Fruit fly (Drosophila melanogaster) S2 (cell line): ENCODE results near the gene fz.

Source experiments
- CG8478 ChIP-seq: fragments of >200 bp; optimal IDR thresholded peaks from 2 replicates; lab custom pipeline; 2018
- CTCF ChIP-seq, 2 experiments: fragments of >200 bp; optimal IDR thresholded peaks; 2 replicates each; lab custom pipeline; 2018

Gene fz

DNA sequence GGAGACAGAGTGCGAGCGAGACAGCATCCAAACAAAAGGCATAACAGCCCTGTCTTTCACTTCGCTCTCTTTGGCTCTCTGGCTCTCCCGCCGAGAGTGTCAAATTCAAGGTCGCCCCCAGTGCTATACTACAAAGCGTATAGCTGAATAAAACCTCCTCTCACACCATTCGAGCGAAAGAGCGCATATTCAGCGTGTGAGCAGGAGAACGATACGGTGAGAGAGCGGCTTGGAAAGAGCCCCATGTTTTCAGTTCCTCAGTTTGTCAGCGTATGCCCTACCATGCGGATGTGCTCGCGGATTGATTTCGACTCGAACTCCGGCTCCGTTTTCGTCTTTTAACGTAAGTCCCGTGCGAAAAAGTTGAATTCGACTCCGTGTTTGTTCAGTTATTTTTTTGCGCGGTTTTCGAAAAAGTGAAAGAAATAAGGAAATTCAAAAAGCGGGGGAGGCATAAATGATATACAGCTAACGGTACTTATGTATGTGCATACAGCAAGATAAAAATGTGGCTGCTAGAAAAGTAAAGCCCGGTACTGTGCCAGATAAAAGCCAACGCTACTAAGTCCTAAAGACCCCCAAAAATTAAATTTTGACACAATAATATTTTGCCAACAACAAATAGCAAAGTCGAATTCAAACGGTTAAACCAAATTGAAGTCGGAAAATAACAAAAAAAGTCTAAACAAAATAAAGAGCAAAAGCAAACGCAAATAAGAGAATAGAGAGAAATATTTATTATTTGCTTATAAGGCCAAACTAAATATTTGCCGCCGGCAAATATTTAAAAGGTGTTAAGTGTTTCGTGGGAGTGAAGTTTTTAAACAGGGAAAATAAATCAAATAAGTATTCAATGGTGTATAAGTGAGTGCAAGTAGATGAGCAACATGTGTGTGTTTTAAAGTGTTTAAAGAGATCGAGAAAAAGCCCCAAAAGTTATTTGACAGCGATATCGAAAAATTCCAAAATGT, at the start of gene fz:
Gene fz, plus strand, starts transcription at position 256 of the 971 bp plus-strand sequence.
- no peak for TF ChIP-seq CG8478 (lab: Kevin White, UChicago)
- peak; percentile 27 to 43 for TF ChIP-seq CTCF (optimal IDR thresholded peaks at IDR 0.05; lab: Kevin White, UChicago)

DNA sequence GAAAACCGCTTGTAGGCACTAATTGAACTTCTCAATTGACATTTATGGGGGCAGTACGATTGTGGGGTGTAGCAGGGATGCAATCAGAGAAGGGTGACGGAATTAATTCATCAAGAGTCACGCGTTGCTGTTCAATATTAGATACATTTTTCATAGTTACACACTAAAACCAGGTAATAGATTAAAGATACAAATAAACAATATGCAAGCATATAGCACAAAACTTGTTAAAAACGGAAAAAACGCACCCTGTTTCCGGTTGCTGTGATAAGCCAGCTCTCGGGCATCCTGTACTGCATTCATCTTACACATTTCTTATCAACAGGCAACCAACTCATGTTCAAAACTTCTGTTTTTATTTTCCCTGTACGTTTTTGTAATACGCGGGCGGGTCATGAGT, 45.1 kb upstream of the fz start:
- no peak for TF ChIP-seq CTCF (optimal IDR thresholded peaks at IDR 0.05; lab: Kevin White, UChicago)
- TF ChIP-seq CG8478 (lab: Kevin White, UChicago) = no peak

DNA sequence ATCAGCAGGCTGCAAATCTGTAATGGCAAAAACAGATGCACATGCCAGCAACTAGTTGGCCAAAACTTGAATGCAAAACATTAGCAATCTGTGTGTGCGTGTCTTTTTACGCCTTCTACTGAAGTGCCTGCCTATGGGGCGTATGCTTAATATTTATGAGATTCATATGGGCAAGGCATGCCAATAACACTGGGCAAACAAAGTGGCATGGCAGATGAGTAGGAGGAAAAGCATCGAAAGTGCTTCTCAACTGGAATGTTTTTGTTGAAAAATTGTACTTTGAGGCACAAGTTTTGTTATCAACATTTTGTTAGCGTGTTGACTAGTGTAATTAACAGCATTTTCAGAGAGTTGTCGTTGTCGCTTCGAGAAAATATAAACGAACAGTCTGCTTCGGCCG, 44.7 kb upstream of the fz start:
- no peak for TF ChIP-seq CG8478 (lab: Kevin White, UChicago)
- no peak for TF ChIP-seq CTCF (optimal IDR thresholded peaks at IDR 0.05; lab: Kevin White, UChicago)

DNA sequence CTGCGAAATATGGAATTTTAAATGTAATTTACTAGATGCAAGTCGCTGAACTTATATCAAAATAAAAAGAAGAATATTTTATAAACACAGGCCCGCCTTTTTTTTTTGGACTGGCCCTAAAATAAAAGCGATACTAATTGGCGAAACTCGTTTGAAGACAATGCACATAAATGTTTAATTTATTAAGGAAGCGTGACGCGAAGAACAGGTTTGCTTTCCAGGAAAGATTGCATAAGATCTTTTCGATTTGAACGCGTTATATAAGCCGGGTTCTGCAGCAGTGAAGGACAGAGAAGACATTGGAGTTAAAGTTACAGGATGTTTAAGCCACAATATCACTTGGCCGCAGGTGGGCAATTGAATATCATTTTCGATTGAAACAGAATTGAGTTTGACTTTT, 41.0 kb upstream of the fz start, which contains the start of gene CG7924:
Gene CG7924, plus strand, starts transcription at position 301 of the 400 bp plus-strand sequence.
- TF ChIP-seq CG8478 (lab: Kevin White, UChicago) (no peak), CTCF (optimal IDR thresholded peaks at IDR 0.05; lab: Kevin White, UChicago) (no peak)

DNA sequence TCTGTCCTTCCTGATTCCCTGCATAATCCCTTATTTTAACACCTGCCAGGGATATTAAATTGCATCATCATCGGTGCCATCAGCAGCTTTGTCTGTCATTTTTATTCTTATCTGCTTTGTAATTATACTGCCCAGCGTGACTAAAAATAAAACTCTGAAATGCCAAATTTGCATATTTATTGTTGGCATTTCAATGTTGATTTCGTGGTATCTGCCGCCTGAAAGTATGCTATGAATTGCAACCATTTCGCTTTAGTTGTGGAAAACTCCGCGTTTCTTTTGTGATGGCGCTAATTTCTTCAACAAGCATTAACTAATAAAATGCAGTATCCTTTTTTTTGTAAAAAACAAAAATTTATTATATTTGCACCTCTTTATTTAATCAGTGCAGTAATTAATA, 38.3 kb upstream of the fz start, which contains the start of gene CG34244:
Gene CG34244, minus strand, starts transcription at position 122 of the 400 bp plus-strand sequence.
- TF ChIP-seq CG8478 (lab: Kevin White, UChicago) (no peak), CTCF (optimal IDR thresholded peaks at IDR 0.05; lab: Kevin White, UChicago) (peak; percentile 84 to 91)

DNA sequence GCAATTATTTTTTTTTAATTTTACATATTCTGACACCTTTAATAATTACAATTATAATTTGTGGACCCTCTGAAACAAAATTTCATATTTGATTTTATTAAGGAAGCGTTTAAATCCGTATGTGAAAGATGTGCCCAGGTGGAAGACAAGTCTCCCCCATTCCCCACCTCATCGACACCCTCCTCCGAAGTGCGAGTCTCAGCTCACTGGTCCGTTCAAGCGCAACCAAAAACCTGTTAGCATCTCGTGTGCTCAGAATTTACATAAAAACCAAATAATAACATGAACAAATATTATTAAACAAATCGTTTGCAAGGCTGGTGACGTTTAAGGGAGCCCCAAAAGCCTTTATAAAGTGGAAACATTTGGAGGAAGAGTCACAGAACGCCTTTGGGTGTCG, 37.8 kb upstream of the fz start, which contains the start of gene CG7906:
Gene CG7906, plus strand, starts transcription at position 301 of the 400 bp plus-strand sequence.
- no peak for TF ChIP-seq CTCF (optimal IDR thresholded peaks at IDR 0.05; lab: Kevin White, UChicago)
- no peak for TF ChIP-seq CG8478 (lab: Kevin White, UChicago)

DNA sequence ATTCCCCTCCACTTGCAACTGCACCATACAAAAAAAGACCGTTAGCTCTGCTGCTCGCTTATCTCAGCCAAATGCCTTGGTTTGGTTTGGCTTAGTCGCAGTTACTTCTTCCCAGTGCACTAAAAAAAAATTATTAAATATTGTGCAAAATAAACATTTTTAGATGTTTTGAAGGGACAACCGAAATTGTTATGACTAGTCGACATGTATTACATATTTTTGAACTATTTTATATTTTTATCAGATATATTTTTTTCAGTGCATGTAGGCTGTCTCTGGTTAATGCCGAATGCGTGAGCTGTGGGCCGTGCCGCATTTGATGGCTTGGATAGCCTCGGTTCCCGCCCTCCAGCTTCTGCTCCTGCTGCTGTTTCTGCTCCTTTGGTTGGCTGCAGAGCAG, 34.8 kb upstream of the fz start:
- TF ChIP-seq CG8478 (lab: Kevin White, UChicago) = no peak

DNA sequence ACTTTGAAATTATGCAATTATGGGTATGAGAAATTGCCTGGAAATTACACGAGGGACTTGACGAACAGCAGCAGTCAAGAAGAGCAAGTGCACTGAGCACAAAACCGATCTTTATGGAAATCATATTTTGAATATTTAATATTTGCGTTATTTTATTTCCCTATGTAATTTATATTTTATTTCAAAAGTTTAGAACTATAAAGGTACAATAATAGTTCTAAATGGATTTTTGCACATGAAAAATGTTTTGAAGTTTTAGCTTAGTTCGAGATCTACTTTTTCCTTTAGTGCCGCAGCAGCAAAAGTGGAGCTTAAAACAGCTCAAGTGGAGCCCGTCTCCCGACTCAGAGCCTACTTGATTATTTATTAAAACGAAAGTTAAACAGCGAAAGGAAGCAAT, 33.1 kb upstream of the fz start:
- TF ChIP-seq CTCF (optimal IDR thresholded peaks at IDR 0.05; lab: Kevin White, UChicago) = no peak

DNA sequence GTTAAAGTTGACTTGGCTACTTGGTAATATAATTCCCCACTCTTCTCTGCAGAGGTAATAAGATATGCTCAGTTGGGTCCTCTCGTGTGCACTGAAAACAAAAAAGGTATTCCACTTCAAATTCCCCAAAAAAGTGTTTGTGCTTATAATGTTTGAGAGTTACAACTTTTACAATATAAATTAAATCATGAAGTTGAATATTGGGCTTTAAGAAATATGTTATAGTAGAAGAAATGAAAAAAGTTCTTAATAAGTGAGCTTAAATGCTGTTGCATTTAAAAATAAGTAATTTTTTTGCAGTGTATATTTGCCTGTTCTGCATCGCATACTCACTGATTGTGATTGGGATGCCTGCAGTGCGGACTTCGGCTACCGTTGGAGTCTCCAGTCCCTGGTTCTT, 20.7 kb upstream of the fz start:
- TF ChIP-seq CG8478 (lab: Kevin White, UChicago) (no peak), CTCF (optimal IDR thresholded peaks at IDR 0.05; lab: Kevin White, UChicago) (no peak)

DNA sequence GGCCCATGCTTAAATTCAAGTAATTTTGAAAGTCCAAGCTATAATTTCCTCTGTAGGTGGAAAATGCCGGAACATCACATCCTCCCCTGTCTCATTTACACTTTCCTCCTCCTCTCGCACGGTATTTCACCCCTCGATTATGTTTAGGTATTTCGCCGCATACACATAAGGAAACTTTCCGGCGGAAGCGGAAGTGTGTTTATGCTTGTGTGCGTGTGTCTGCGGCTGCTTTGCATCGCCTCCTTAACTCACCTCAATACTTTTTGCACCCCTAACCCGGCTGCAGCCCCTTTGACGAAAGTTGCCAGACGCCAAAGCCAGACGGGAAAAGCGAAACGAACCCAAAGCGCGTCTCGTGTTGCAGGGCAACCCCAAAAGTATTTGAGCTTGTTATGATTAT, 11.4 kb upstream of the fz start:
- no peak for TF ChIP-seq CTCF (optimal IDR thresholded peaks at IDR 0.05; lab: Kevin White, UChicago)
- TF ChIP-seq CG8478 (lab: Kevin White, UChicago) = no peak

DNA sequence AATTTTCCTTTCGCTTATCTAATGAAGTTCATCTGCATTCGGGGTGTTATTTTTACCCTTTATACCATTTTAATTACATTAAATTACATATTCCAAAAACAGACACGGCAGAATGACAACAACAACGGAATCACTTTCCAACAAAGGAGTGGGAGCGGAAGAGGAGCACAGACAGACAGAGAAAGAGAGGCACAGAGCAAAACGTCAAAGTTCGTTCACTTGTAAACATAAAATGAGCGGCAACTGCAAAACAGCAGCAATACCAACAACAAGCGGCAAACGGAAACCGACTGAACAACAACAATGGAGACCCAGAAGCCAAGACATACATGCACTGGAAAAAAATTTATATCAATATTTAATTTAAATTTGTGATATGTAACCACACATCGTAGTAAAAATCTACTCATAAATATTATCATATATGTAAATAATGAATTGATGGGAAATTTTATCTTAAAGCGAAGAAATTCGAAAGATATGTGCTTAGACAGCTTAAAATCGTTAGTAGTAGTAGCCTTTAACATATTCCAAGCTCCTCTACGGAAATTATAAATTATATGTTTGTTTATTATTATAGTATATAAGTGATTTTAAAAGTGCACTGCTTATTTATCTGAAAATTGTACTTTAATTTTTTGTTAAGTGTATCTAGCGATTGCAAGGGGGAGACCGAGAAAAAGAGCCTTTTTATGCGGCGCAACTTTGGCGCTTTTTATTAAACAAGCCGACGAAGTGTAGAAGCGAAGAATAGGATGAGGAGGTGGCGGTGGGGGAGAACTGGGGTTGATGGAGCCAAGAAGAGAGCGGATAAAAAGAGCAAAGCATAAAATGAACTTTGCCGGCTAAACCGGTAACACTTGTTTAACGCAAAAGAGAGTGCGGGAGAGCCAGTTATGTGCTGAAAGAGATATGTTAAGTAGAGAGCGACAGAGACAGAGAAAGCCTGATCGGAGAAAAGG, 1.8 kb upstream of the fz start:
- TF ChIP-seq CTCF (optimal IDR thresholded peaks at IDR 0.05; lab: Kevin White, UChicago) (no peak), CG8478 (lab: Kevin White, UChicago) (no peak)

DNA sequence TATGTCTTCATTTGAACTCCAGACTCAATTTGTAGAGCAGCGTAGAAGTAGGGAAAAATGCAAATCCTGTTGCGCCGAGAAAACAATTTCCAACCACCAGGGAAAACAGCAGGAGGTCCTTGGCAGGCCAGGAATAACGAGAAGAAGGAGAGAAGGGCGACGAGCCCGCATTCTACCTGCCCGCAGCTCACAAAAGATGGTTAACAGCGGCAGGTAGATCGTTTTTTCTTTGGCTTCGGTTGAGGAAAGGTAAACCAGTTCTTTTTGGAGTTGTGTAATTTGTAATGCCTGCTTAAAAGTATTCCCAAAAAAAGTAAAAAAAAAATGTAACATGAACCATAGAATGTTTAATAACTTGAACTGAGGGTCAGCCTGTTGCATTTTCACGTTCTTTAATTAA, 2.0 kb downstream of the fz start:
- no peak for TF ChIP-seq CG8478 (lab: Kevin White, UChicago)
- no peak for TF ChIP-seq CTCF (optimal IDR thresholded peaks at IDR 0.05; lab: Kevin White, UChicago)

DNA sequence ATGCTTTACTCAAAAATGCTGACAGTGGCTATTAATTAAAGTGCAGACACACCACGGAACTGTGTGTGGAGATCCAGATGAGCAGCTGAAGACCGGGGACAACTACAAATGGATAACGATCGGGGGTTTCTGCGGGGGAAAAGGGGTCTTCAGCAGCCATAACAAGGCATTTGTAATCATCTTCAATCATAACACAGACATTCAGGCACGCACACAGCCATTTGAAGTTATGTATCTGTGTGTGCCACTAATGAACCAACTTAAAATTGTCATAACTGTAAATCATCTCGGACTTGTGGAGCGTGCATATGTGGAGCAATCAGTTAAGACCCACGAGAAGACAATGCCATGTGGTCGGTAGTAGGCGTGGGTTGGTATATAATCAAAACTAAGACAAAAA, 8.0 kb downstream of the fz start:
- TF ChIP-seq CG8478 (lab: Kevin White, UChicago) (no peak), CTCF (optimal IDR thresholded peaks at IDR 0.05; lab: Kevin White, UChicago) (no peak)

DNA sequence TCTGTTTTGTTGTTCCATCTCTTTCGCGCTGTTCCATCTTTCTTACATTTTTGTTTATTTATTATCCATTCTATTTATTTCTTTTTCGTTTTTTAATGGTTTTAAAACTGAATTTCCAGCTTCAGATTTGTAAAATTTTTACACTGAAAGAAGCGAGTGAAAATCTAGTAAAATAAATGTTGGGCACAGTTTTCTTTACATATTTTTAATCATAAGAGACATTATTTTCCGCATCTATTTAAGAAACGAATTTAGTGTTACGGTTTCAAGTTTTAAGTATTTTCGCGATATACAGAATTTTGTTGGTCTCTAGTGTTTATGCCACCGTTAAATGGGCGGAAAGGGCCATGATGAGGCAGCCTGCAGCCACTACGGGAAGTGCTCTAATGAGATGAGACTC, 13.7 kb downstream of the fz start:
- TF ChIP-seq CG8478 (lab: Kevin White, UChicago) = no peak
- no peak for TF ChIP-seq CTCF (optimal IDR thresholded peaks at IDR 0.05; lab: Kevin White, UChicago)

DNA sequence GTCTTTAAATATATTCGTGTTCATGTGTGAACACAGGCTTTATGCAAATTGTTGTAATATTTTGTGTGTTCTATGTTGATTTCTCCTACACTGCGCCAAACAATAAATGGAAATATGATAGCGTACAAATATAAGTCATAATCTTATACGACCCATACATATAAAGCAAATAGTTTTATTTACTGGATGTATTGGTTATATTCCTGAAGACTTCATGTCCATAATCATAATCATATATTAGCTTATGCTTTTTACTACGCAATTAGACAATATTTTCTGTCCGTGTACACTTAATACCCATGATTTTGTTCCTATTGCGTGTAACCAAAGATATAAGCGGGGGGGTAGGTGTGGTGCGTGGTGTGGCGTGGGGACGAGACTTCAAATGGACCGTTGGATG, 22.3 kb downstream of the fz start:
- TF ChIP-seq CTCF (optimal IDR thresholded peaks at IDR 0.05; lab: Kevin White, UChicago) (no peak), CG8478 (lab: Kevin White, UChicago) (no peak)
